Worm (Caenorhabditis elegans) whole organism, L4 larva: ENCODE data around the gene ZK938.10.

ENCODE experiments used
- ceh-44 ChIP-seq: fragments of 200-800 bp; sonication (Bioruptor generic); IDR thresholded peaks from 2 replicates; pipeline ENCODE4 v1.3.6; 2022; ENCODE audit warnings: missing genetic modification reagents, missing genetic modification characterization, missing compliant biosample characterization
- lim-7 ChIP-seq: fragments of 200-800 bp; sonication (Bioruptor generic); IDR thresholded peaks from 2 replicates; pipeline ENCODE4 v1.3.6; 2022; ENCODE audit warnings: missing genetic modification characterization, missing compliant biosample characterization
- unc-62 ChIP-seq, 3 experiments: fragments of 150-350 bp in 1 of 3; sonication (generic microtip); optimal IDR thresholded peaks in 2 of 3; peaks in 1 of 3; 1 replicate in 1 of 3; 2 replicates in 2 of 3; lab custom pipeline; 2014 to 2017; ENCODE audit warnings: missing biosample characterization in 3 of 3, missing genetic modification characterization in 3 of 3, missing genetic modification reagents in 3 of 3, missing genotype in 1 of 3
- zag-1 ChIP-seq: fragments of 150-350 bp; optimal IDR thresholded peaks from 2 replicates; lab custom pipeline; 2014; ENCODE audit warnings: missing biosample characterization, missing genetic modification characterization

ce11 chrII:9868698-9869097 is 17.9 kb upstream of the ZK938.10 start, which contains the start of gene old-1:
- TF ChIP-seq zag-1 (no peak), lim-7 (GFP tag; lab: Robert Waterston, UW) (no peak), unc-62 (GFP tag; optimal IDR thresholded peaks at IDR 0.05 in 1 of 2; lab: Kevin White, UChicago) (no peak), unc-62 (tag; optimal IDR thresholded peaks at IDR 0.05; lab: Kevin White, UChicago) (no peak), ceh-44 (GFP tag; lab: Robert Waterston, UW) (no peak)
